Worm (Caenorhabditis elegans) whole organism, L2 larva: ENCODE data around the gene syx-3.

Experiments
- ama-1 ChIP-seq: fragments of 150-350 bp; optimal IDR thresholded peaks from 2 replicates; lab custom pipeline; 2018; ENCODE audit warnings: inconsistent platforms
- unc-39 ChIP-seq: fragments of 150-350 bp; optimal IDR thresholded peaks from 2 replicates; lab custom pipeline; 2014; ENCODE audit warnings: missing biosample characterization, missing genetic modification characterization

- TF ChIP-seq ama-1 (lab: Kevin White, UChicago), result no peak
- TF ChIP-seq unc-39 (tag; lab: Kevin White, UChicago), result no peak
Measured at ce11 chrX:5311174-5311573, 37.7 kb upstream of the syx-3 start.
